Worm (Caenorhabditis elegans) whole organism, L4 larva: ENCODE measurements around the gene acs-4.
A peak's percentile ranks its signal among the peaks of the same experiment; 100 is the strongest.

ENCODE experiments used
- D1046.2 ChIP-seq: fragments of 200-800 bp; sonication (Bioruptor generic); IDR thresholded peaks from 2 replicates; pipeline ENCODE4 v1.3.6; 2022; ENCODE audit warnings: missing genetic modification characterization, missing compliant biosample characterization
- F10B5.3 ChIP-seq: sonication (generic microtip); optimal IDR thresholded peaks from 2 replicates; lab custom pipeline; 2016; ENCODE audit warnings: mild to moderate bottlenecking, missing genetic modification characterization, missing compliant biosample characterization
- F26F4.8 ChIP-seq: fragments of 200-800 bp; sonication (Bioruptor generic); conservative IDR thresholded peaks from 2 replicates; pipeline ENCODE4 v1.3.6; 2022; ENCODE audit warnings: missing genetic modification characterization, missing compliant biosample characterization
- F37D6.2 ChIP-seq: sonication (generic microtip); optimal IDR thresholded peaks from 2 replicates; lab custom pipeline; 2016; ENCODE audit warnings: mild to moderate bottlenecking, missing genetic modification characterization, missing compliant biosample characterization
- R02D3.7 ChIP-seq: fragments of 150-350 bp; sonication (generic microtip); optimal IDR thresholded peaks from 3 replicates; lab custom pipeline; 2014; ENCODE audit warnings: missing biosample characterization, missing genetic modification characterization
- T20F7.1 ChIP-seq: fragments of 200-800 bp; sonication (Bioruptor generic); optimal IDR thresholded peaks from 2 replicates; lab custom pipeline; 2018; ENCODE audit warnings: mild to moderate bottlenecking, missing genetic modification characterization, missing compliant biosample characterization
- Y105C5A.15 ChIP-seq: fragments of 200-800 bp; sonication (Bioruptor generic); IDR thresholded peaks from 2 replicates; pipeline ENCODE4 v1.3.6; 2022; ENCODE audit warnings: missing genetic modification characterization, missing compliant biosample characterization
- Y5F2A.4 ChIP-seq: fragments of 200-800 bp; sonication (Bioruptor generic); optimal IDR thresholded peaks from 2 replicates; lab custom pipeline; 2018; ENCODE audit warnings: mild to moderate bottlenecking, missing genetic modification characterization, missing compliant biosample characterization
- ZK546.5 ChIP-seq, 2 experiments: sonication (generic microtip); optimal IDR thresholded peaks; 2 replicates each; lab custom pipeline; 2017; ENCODE audit warnings: missing biosample characterization in 2 of 2, missing genetic modification characterization in 2 of 2
- ama-1 ChIP-seq: fragments of 150-350 bp; optimal IDR thresholded peaks from 2 replicates; lab custom pipeline; 2014; ENCODE audit warnings: inconsistent platforms, mixed read lengths
- ceh-20 ChIP-seq: fragments of 200-800 bp; sonication (Bioruptor generic); IDR thresholded peaks from 2 replicates; pipeline ENCODE4 v1.3.6; 2022; ENCODE audit warnings: missing genetic modification reagents, missing genetic modification characterization, missing compliant biosample characterization
- ceh-32 ChIP-seq: sonication (generic microtip); optimal IDR thresholded peaks from 2 replicates; lab custom pipeline; 2016; ENCODE audit warnings: mild to moderate bottlenecking, missing genetic modification characterization, missing compliant biosample characterization; ENCODE audit not compliant: poor library complexity
- ceh-62 ChIP-seq: sonication (generic microtip); optimal IDR thresholded peaks from 2 replicates; lab custom pipeline; 2017; ENCODE audit warnings: missing biosample characterization, missing genetic modification characterization
- ceh-82 ChIP-seq: sonication (generic microtip); optimal IDR thresholded peaks from 2 replicates; lab custom pipeline; 2017; ENCODE audit warnings: missing biosample characterization, missing genetic modification characterization
- ces-1 ChIP-seq: fragments of 150-350 bp; sonication (generic microtip); optimal IDR thresholded peaks from 4 replicates; lab custom pipeline; 2014; ENCODE audit warnings: missing biosample characterization, missing genetic modification reagents, missing genetic modification characterization
- cey-2 ChIP-seq: sonication (generic microtip); optimal IDR thresholded peaks from 3 replicates; lab custom pipeline; 2017; ENCODE audit warnings: missing genetic modification characterization, mild to moderate bottlenecking, missing compliant biosample characterization, antibody characterized with exemption, borderline replicate concordance; ENCODE audit not compliant: insufficient read depth
- ctbp-1 ChIP-seq: fragments of 200-800 bp; sonication (Bioruptor generic); IDR thresholded peaks from 2 replicates; pipeline ENCODE4 v1.3.6; 2022; ENCODE audit warnings: missing genetic modification reagents, missing genetic modification characterization, missing compliant biosample characterization
- daf-12 ChIP-seq: fragments of 150-350 bp; optimal IDR thresholded peaks from 2 replicates; lab custom pipeline; 2014; ENCODE audit warnings: missing biosample characterization, missing genetic modification reagents, missing genetic modification characterization
- daf-19 ChIP-seq: fragments of 200-800 bp; sonication (Bioruptor generic); conservative IDR thresholded peaks from 2 replicates; pipeline ENCODE4 v1.3.6; 2022; ENCODE audit warnings: missing genetic modification characterization, missing compliant biosample characterization
- dmd-6 ChIP-seq: fragments of 200-800 bp; sonication (Bioruptor generic); IDR thresholded peaks from 2 replicates; pipeline ENCODE4 v1.3.6; 2022; ENCODE audit warnings: missing genetic modification reagents, missing genetic modification characterization, missing compliant biosample characterization
- dmd-8 ChIP-seq: fragments of 200-800 bp; sonication (Bioruptor generic); IDR thresholded peaks from 2 replicates; pipeline ENCODE4 v1.3.6; 2022; ENCODE audit warnings: missing genetic modification characterization, missing compliant biosample characterization
- dpl-1 ChIP-seq: fragments of 150-350 bp; optimal IDR thresholded peaks from 2 replicates; lab custom pipeline; 2014; ENCODE audit warnings: missing biosample characterization, missing genetic modification reagents, missing genetic modification characterization
- fkh-10 ChIP-seq: fragments of 150-350 bp; optimal IDR thresholded peaks from 2 replicates; lab custom pipeline; 2014; ENCODE audit warnings: missing biosample characterization, missing genetic modification reagents, missing genetic modification characterization
- hif-1 ChIP-seq, 2 experiments: sonication (generic microtip); optimal IDR thresholded peaks; 2 replicates each; lab custom pipeline; 2016 to 2017; ENCODE audit warnings: missing compliant biosample characterization in 2 of 2, missing genetic modification characterization in 2 of 2, missing genetic modification reagents in 2 of 2, missing genotype in 2 of 2, mild to moderate bottlenecking in 1 of 2
- hlh-11 ChIP-seq: fragments of 200-800 bp; sonication (Bioruptor generic); optimal IDR thresholded peaks from 2 replicates; lab custom pipeline; 2018; ENCODE audit warnings: mild to moderate bottlenecking, missing genetic modification characterization, missing compliant biosample characterization
- lin-1 ChIP-seq: fragments of 200-800 bp; sonication (Bioruptor generic); IDR thresholded peaks from 2 replicates; pipeline ENCODE4 v1.3.6; 2022; ENCODE audit warnings: missing genetic modification reagents, missing genetic modification characterization, missing compliant biosample characterization
- mdl-1 ChIP-seq, 2 experiments: fragments of 150-350 bp in 1 of 2; sonication (generic microtip) in 1 of 2; optimal IDR thresholded peaks; 2 replicates each; lab custom pipeline; 2014 to 2017; ENCODE audit warnings: missing biosample characterization in 2 of 2, missing genetic modification characterization in 2 of 2
- mdt-29 ChIP-seq: fragments of 200-800 bp; sonication (Bioruptor generic); IDR thresholded peaks from 2 replicates; pipeline ENCODE4 v1.3.6; 2022; ENCODE audit warnings: missing genetic modification reagents, missing genetic modification characterization, missing compliant biosample characterization
- mes-2 ChIP-seq: sonication (generic microtip); optimal IDR thresholded peaks from 2 replicates; lab custom pipeline; 2016; ENCODE audit warnings: missing genotype, mild to moderate bottlenecking, missing genetic modification characterization, missing compliant biosample characterization; ENCODE audit not compliant: poor library complexity, severe bottlenecking
- mxl-2 ChIP-seq: fragments of 200-800 bp; sonication (Bioruptor generic); conservative IDR thresholded peaks from 2 replicates; pipeline ENCODE4 v1.3.6; 2022; ENCODE audit warnings: missing genetic modification reagents, missing genetic modification characterization, missing compliant biosample characterization
- mxl-3 ChIP-seq: fragments of 200-800 bp; sonication (Bioruptor generic); optimal IDR thresholded peaks from 2 replicates; lab custom pipeline; 2018; ENCODE audit warnings: mild to moderate bottlenecking, missing genetic modification characterization, missing compliant biosample characterization
- nhr-11 ChIP-seq: fragments of 150-350 bp; optimal IDR thresholded peaks from 2 replicates; lab custom pipeline; 2014; ENCODE audit warnings: missing biosample characterization, missing genetic modification characterization
- nhr-111 ChIP-seq: fragments of 200-800 bp; sonication (Bioruptor generic); optimal IDR thresholded peaks from 2 replicates; lab custom pipeline; 2018; ENCODE audit warnings: mild to moderate bottlenecking, missing genetic modification characterization, missing compliant biosample characterization
- nhr-42 ChIP-seq: fragments of 200-800 bp; sonication (Bioruptor generic); IDR thresholded peaks from 2 replicates; pipeline ENCODE4 v1.3.6; 2022; ENCODE audit warnings: missing genetic modification characterization, missing compliant biosample characterization
- pha-4 ChIP-seq, 2 experiments: fragments of 150-350 bp in 1 of 2; fragments of 200-800 bp in 1 of 2; sonication (Bioruptor generic) in 1 of 2; IDR thresholded peaks in 1 of 2; optimal IDR thresholded peaks in 1 of 2; 2 replicates each; pipeline versions ENCODE4 v1.3.6 to Lab custom; 2014 to 2022; ENCODE audit warnings: missing genetic modification characterization in 2 of 2, missing genetic modification reagents in 2 of 2, missing biosample characterization in 1 of 2, missing compliant biosample characterization in 1 of 2
- php-3 ChIP-seq: fragments of 200-800 bp; sonication (Bioruptor generic); IDR thresholded peaks from 2 replicates; pipeline ENCODE4 v1.3.6; 2022; ENCODE audit warnings: missing genetic modification reagents, missing genetic modification characterization, missing compliant biosample characterization
- saeg-2 ChIP-seq: fragments of 200-800 bp; sonication (Bioruptor generic); IDR thresholded peaks from 2 replicates; pipeline ENCODE4 v1.3.6; 2022; ENCODE audit warnings: missing genetic modification reagents, missing genetic modification characterization, missing compliant biosample characterization
- sdz-12 ChIP-seq: fragments of 200-800 bp; sonication (Bioruptor generic); optimal IDR thresholded peaks from 2 replicates; lab custom pipeline; 2018; ENCODE audit warnings: mild to moderate bottlenecking, missing genetic modification characterization, missing compliant biosample characterization
- spr-1 ChIP-seq: sonication (generic microtip); optimal IDR thresholded peaks from 2 replicates; lab custom pipeline; 2016; ENCODE audit warnings: mild to moderate bottlenecking, missing genetic modification characterization, missing compliant biosample characterization
- unc-62 ChIP-seq, 3 experiments: fragments of 150-350 bp in 1 of 3; sonication (generic microtip); optimal IDR thresholded peaks in 2 of 3; peaks in 1 of 3; 1 replicate in 1 of 3; 2 replicates in 2 of 3; lab custom pipeline; 2014 to 2017; ENCODE audit warnings: missing biosample characterization in 3 of 3, missing genetic modification characterization in 3 of 3, missing genetic modification reagents in 3 of 3, missing genotype in 1 of 3
- vab-7 ChIP-seq: fragments of 200-800 bp; sonication (Bioruptor generic); IDR thresholded peaks from 2 replicates; pipeline ENCODE4 v1.3.6; 2022; ENCODE audit warnings: missing genetic modification reagents, missing genetic modification characterization, missing compliant biosample characterization
- zag-1 ChIP-seq: fragments of 150-350 bp; optimal IDR thresholded peaks from 2 replicates; lab custom pipeline; 2014; ENCODE audit warnings: missing biosample characterization, missing genetic modification characterization
- zip-2 ChIP-seq: fragments of 150-350 bp; optimal IDR thresholded peaks from 2 replicates; lab custom pipeline; 2014; ENCODE audit warnings: missing biosample characterization, missing genetic modification characterization
- ztf-11 ChIP-seq: fragments of 150-350 bp; optimal IDR thresholded peaks from 2 replicates; lab custom pipeline; 2014; ENCODE audit warnings: missing biosample characterization, missing genetic modification characterization
- ztf-7 ChIP-seq: fragments of 150-350 bp; optimal IDR thresholded peaks from 2 replicates; lab custom pipeline; 2014; ENCODE audit warnings: missing biosample characterization, missing genetic modification characterization

acs-4 gene

DNA sequence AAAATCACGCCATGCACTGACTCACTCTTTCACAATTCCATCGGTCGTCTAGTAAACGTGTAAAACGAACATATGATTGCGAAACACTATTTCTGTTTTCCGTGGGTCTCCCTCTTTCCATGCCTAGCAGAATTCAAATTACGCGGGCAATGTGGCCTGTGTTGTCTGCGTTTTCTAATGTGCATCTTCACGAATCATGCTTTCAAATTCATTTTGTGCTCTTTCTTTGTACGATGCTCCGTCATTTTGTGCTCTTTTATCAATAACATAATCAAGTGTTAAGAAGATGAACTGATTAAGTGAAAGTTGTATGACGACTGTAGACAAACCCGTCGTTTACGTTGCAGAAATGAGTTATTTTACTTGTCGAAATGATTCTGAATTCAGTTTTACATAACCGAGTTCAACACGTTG, 1.8 kb upstream of the acs-4 start (continued):
- no peak for TF ChIP-seq F10B5.3 (tag; lab: Kevin White, UChicago)
- peak; percentile 89 for TF ChIP-seq hlh-11 (tag; lab: Kevin White, UChicago)
- no peak for TF ChIP-seq ZK546.5 (tag; optimal IDR thresholded peaks at IDR 0.05; lab: Kevin White, UChicago)
- TF ChIP-seq pha-4 (GFP tag; IDR thresholded peaks at IDR 0.05; lab: Robert Waterston, UW) = no peak
- peak; percentile 9 for TF ChIP-seq pha-4 (tag; optimal IDR thresholded peaks at IDR 0.05; lab: Kevin White, UChicago)
- TF ChIP-seq dmd-8 = no peak
- no peak for TF ChIP-seq zag-1 (tag; lab: Kevin White, UChicago)
- TF ChIP-seq daf-12 = no peak
- TF ChIP-seq mdl-1 (tag; optimal IDR thresholded peaks at IDR 0.05; lab: Kevin White, UChicago) = peak in 1 of 2 experiments; percentile 83
- no peak for TF ChIP-seq mdt-29 (GFP tag; lab: Robert Waterston, UW)
- no peak for TF ChIP-seq ztf-11 (tag; lab: Kevin White, UChicago)

DNA sequence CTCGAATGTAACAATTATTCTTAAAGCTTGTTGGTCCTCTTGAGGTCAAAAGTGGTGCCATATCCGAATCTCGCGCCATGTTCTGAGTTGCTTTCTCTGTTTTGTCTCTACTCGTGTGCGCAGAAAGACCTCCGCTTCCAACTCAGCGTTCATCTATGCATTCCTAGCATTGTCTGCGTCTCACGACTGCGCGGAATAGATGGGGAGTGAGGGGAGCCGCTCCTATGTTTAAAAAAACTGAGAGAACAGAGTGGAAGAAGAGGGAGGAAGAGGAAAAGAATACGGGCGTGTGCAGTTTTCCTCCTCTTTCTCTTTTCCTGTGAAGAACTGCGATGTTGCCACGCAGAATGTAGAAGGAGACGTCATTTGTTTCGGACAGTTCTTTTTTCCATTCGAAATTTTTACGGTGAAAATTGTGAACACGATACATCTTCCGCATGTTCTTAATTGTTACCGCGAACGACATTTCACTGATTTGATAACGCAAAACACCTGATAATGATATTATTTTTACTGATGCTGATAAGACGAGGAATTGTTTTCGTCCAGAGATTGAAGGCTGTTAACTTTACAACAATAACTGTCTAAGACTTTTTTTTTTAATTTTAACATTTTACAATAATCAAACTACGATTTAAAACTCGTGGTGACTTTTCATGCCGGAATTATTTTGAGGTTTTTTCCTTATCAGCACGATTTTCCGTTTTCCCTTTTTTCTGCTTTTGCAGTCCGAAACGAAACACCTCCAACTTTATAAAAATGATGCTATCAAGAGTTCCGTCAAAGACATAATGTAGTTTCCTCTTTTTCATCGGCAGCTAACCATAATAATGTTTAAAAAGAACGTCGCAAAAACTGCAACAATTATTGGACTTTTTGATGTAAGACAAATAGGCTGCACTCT, 722 bp upstream of the acs-4 start:
- peak in 1 of 2 experiments; percentile 20 for TF ChIP-seq hif-1 (tag; optimal IDR thresholded peaks at IDR 0.05; lab: Kevin White, UChicago)
- no peak for TF ChIP-seq ceh-82
- TF ChIP-seq F10B5.3 (tag; lab: Kevin White, UChicago) = no peak
- peak; percentile 5 for TF ChIP-seq ztf-7
- TF ChIP-seq nhr-42 = no peak
- peak; percentile 89 for TF ChIP-seq php-3
- peak in 1 of 2 experiments; percentile 41 for TF ChIP-seq mdl-1 (tag; optimal IDR thresholded peaks at IDR 0.05; lab: Kevin White, UChicago)
- TF ChIP-seq dpl-1 = peak; percentile 2
- TF ChIP-seq nhr-111 = no peak
- no peak for TF ChIP-seq mxl-3 (GFP tag; lab: Kevin White, UChicago)
- no peak for TF ChIP-seq ces-1 (GFP tag; lab: Kevin White, UChicago)
- TF ChIP-seq ZK546.5 (tag; optimal IDR thresholded peaks at IDR 0.05; lab: Kevin White, UChicago) = no peak
- no peak for TF ChIP-seq R02D3.7 (tag; lab: Kevin White, UChicago)
- TF ChIP-seq nhr-11 (tag; lab: Kevin White, UChicago) = no peak
- peak; percentile 2 for TF ChIP-seq ama-1
- TF ChIP-seq spr-1 = no peak
- TF ChIP-seq zip-2 = no peak
- no peak for TF ChIP-seq vab-7 (GFP tag; lab: Robert Waterston, UW)
- no peak for TF ChIP-seq mxl-2
- no peak for TF ChIP-seq ceh-62 (tag; lab: Kevin White, UChicago)
- TF ChIP-seq unc-62 (GFP tag; optimal IDR thresholded peaks at IDR 0.05 in 1 of 2; lab: Kevin White, UChicago) = no peak
- no peak for TF ChIP-seq unc-62 (tag; optimal IDR thresholded peaks at IDR 0.05; lab: Kevin White, UChicago)
- TF ChIP-seq cey-2 = no peak
- no peak for TF ChIP-seq Y5F2A.4 (GFP tag; lab: Kevin White, UChicago)
- TF ChIP-seq ctbp-1 = no peak
- no peak for TF ChIP-seq daf-19
- peak; percentile 21 for TF ChIP-seq fkh-10 (GFP tag; lab: Kevin White, UChicago)
- no peak for TF ChIP-seq D1046.2
- no peak for TF ChIP-seq Y105C5A.15 (GFP tag; lab: Robert Waterston, UW)
- no peak for TF ChIP-seq saeg-2 (GFP tag; lab: Robert Waterston, UW)
- TF ChIP-seq hlh-11 (tag; lab: Kevin White, UChicago) = peak; percentile 58
- TF ChIP-seq ceh-32 (tag; lab: Kevin White, UChicago) = no peak
- TF ChIP-seq F26F4.8 (GFP tag; lab: Robert Waterston, UW) = no peak
- TF ChIP-seq lin-1 (GFP tag; lab: Robert Waterston, UW) = 0 out of 2 replicates have a peak, but pooled peaks have one; percentile 37
- TF ChIP-seq ceh-20 (GFP tag; lab: Robert Waterston, UW) = no peak
- peak; percentile 9 for TF ChIP-seq F37D6.2 (tag; lab: Kevin White, UChicago)
- no peak for TF ChIP-seq sdz-12 (GFP tag; lab: Kevin White, UChicago)
- peak; percentile 19 for TF ChIP-seq T20F7.1
- TF ChIP-seq mes-2 (tag; lab: Kevin White, UChicago) = peak; percentile 51
- peak; percentile 45 for TF ChIP-seq dmd-6
- no peak for TF ChIP-seq ztf-11 (tag; lab: Kevin White, UChicago)
- TF ChIP-seq mdt-29 (GFP tag; lab: Robert Waterston, UW) = no peak
